Fruit fly (Drosophila melanogaster): Measurements from ENCODE around the gene Fdx1.

- no peak for TF ChIP-seq EcR (GFP tag; optimal IDR thresholded peaks at IDR 0.05)
- no peak for TF ChIP-seq pan (optimal IDR thresholded peaks at IDR 0.05)
- no peak for TF ChIP-seq psq (optimal IDR thresholded peaks at IDR 0.05)
- TF ChIP-seq Dll (optimal IDR thresholded peaks at IDR 0.05), result no peak
Measured at dm6 chr3L:9420054-9420818, 49.2 kb upstream of the Fdx1 start.

All from whole organism.